Worm (Caenorhabditis elegans): Measurements from ENCODE around the gene T25B9.8.

T25B9.8 gene

ce11 chrIV:10765053-10765452 is 2.9 kb downstream of the T25B9.8 start, which contains the start of gene T25B9.12:
Gene T25B9.12 (plus strand): TSS chrIV:10765353.
- no peak for TF ChIP-seq hlh-13 (GFP tag; optimal IDR thresholded peaks at IDR 0.05)
- TF ChIP-seq ceh-19 (GFP tag; optimal IDR thresholded peaks at IDR 0.05): no peak
- TF ChIP-seq C38D4.7 (GFP tag; optimal IDR thresholded peaks at IDR 0.05): no peak
- no peak for TF ChIP-seq pha-2 (tag; optimal IDR thresholded peaks at IDR 0.05)
- no peak for TF ChIP-seq ref-2 (tag; optimal IDR thresholded peaks at IDR 0.05)
- no peak for TF ChIP-seq unc-3 (GFP tag; conservative IDR thresholded peaks at IDR 0.05)
- no peak for TF ChIP-seq unc-3 (tag; optimal IDR thresholded peaks at IDR 0.05)

ce11 chrIV:10764206-10764605 is 3.8 kb downstream of the T25B9.8 start, which contains the start of gene T25B9.11:
Gene T25B9.11 (plus strand): TSS chrIV:10764506.
- TF ChIP-seq F13H6.1 (tag; optimal IDR thresholded peaks at IDR 0.05): no peak
- no peak for TF ChIP-seq fkh-6 (tag; optimal IDR thresholded peaks at IDR 0.05)
- TF ChIP-seq ceh-45 (GFP tag; IDR thresholded peaks at IDR 0.05): no peak
- no peak for TF ChIP-seq mec-3 (tag; optimal IDR thresholded peaks at IDR 0.05; ENCODE audit: borderline replicate concordance)
- TF ChIP-seq ceh-34 (tag; optimal IDR thresholded peaks at IDR 0.05): no peak
- TF ChIP-seq ceh-48 (tag; optimal IDR thresholded peaks at IDR 0.05): no peak

- TF ChIP-seq ceh-6 (GFP tag; optimal IDR thresholded peaks at IDR 0.05) (no peak), elt-2 (tag; optimal IDR thresholded peaks at IDR 0.05) (peak; percentile 83)
Measured at ce11 chrIV:10761344-10761743, 6.7 kb downstream of the T25B9.8 start, which contains the start of gene ugt-54. Gene ugt-54 (plus strand): TSS chrIV:10761698.

ce11 chrIV:10757616-10758193 is 10.3 kb downstream of the T25B9.8 start, which contains the start of the genes T25B9.4 and T25B9.6:
Gene T25B9.4 (minus strand): TSS chrIV:10757716.
Gene T25B9.6 (plus strand): TSS chrIV:10758143.
- TF ChIP-seq lin-11 (tag; optimal IDR thresholded peaks at IDR 0.05) (no peak), madf-2 (tag; optimal IDR thresholded peaks at IDR 0.05) (no peak), ceh-9 (tag; optimal IDR thresholded peaks at IDR 0.05) (no peak), hlh-30 (tag; optimal IDR thresholded peaks at IDR 0.05; ENCODE audit: insufficient read depth) (no peak), fkh-6 (tag; optimal IDR thresholded peaks at IDR 0.05) (no peak), pros-1 (tag; optimal IDR thresholded peaks at IDR 0.05) (no peak), K09A11.1 (tag; optimal IDR thresholded peaks at IDR 0.05; ENCODE audit: insufficient read depth) (no peak), fkh-10 (GFP tag; optimal IDR thresholded peaks at IDR 0.05) (no peak), hlh-6 (tag; optimal IDR thresholded peaks at IDR 0.05) (no peak), sox-2 (GFP tag; IDR thresholded peaks at IDR 0.05) (no peak)

- TF ChIP-seq ttx-3 (tag; optimal IDR thresholded peaks at IDR 0.05): no peak
- no peak for TF ChIP-seq T23F11.4 (GFP tag; optimal IDR thresholded peaks at IDR 0.05)
- no peak for TF ChIP-seq sdc-2 (tag; optimal IDR thresholded peaks at IDR 0.05)
- no peak for TF ChIP-seq dve-1 (tag; optimal IDR thresholded peaks at IDR 0.05)
- no peak for TF ChIP-seq K09A11.1 (tag; optimal IDR thresholded peaks at IDR 0.05; ENCODE audit: insufficient read depth)
- TF ChIP-seq tbx-2 (tag; optimal IDR thresholded peaks at IDR 0.05): no peak
- TF ChIP-seq syd-9 (tag; optimal IDR thresholded peaks at IDR 0.05): no peak
- TF ChIP-seq ceh-2 (tag; optimal IDR thresholded peaks at IDR 0.05): no peak
- TF ChIP-seq hlh-8 (tag; optimal IDR thresholded peaks at IDR 0.05): no peak
- no peak for TF ChIP-seq ceh-24 (tag; optimal IDR thresholded peaks at IDR 0.05)
- no peak for TF ChIP-seq lin-11 (tag; optimal IDR thresholded peaks at IDR 0.05)
- TF ChIP-seq pha-2 (tag; optimal IDR thresholded peaks at IDR 0.05): no peak
- TF ChIP-seq zip-5 (tag; optimal IDR thresholded peaks at IDR 0.05): no peak
- TF ChIP-seq pag-3 (tag; optimal IDR thresholded peaks at IDR 0.05; ENCODE audit: borderline replicate concordance): no peak
- TF ChIP-seq ceh-22 (tag; optimal IDR thresholded peaks at IDR 0.05): no peak
- no peak for TF ChIP-seq unc-86 (tag; optimal IDR thresholded peaks at IDR 0.05)
- TF ChIP-seq unc-3 (GFP tag; conservative IDR thresholded peaks at IDR 0.05): no peak
- TF ChIP-seq unc-3 (tag; optimal IDR thresholded peaks at IDR 0.05): no peak
- no peak for TF ChIP-seq fkh-6 (tag; optimal IDR thresholded peaks at IDR 0.05)
- no peak for TF ChIP-seq ref-2 (tag; optimal IDR thresholded peaks at IDR 0.05)
Measured at ce11 chrIV:10754685-10755084, 13.3 kb downstream of the T25B9.8 start, which contains the start of gene T25B9.5. Gene T25B9.5 (minus strand): TSS chrIV:10754785.
